Fruit fly (Drosophila melanogaster): ENCODE measurements around the gene CG3225.

Gene CG3225

DNA sequence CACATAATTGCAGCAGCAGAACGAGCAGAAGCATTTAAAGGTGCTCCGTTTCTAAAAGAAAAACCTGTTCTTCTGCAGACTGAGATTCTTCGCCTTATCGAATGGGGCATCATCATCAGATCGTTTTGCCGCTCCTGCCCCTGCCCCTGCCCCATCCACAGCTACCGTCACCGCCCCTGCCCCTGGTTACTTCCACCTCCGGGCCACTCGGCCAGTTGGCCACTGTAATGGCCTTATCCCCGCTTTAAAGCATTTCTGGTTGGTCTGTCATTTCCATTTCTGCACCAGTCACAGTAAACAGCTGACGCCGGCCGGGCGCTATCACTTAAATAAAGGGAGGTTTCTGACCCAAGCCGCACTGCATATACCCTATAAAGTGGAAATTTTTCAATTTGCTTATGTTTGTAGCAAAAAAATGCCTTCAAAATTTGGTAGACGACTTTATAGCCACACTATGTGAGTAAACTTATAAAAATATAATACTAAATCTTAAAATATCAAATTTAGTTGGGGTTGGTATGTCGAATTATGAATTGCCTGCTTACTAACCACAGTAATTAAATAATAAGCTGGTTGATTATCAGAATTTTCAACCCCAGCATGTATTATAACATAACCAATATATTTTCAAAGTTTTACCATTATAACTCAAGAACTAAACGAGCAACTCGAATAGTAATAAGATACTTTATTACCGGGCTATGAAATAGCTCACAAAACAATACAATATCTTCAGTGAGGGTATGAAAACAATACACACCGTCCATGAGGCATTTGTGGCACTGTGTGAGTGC is 7.2 kb downstream of the CG3225 start (continued):
- TF ChIP-seq gsb (GFP tag; IDR thresholded peaks at IDR 0.05), result no peak
- peak; percentile 56 for TF ChIP-seq HHEX (GFP tag; optimal IDR thresholded peaks at IDR 0.05)
- TF ChIP-seq ATbp (GFP tag; optimal IDR thresholded peaks at IDR 0.05), result peak; percentile 60
- TF ChIP-seq lilli (GFP tag; optimal IDR thresholded peaks at IDR 0.05), result peak; percentile 60
- no peak for TF ChIP-seq pros (GFP tag; optimal IDR thresholded peaks at IDR 0.05)
- TF ChIP-seq Rx (GFP tag; IDR thresholded peaks at IDR 0.05), result no peak
- TF ChIP-seq ato (GFP tag; IDR thresholded peaks at IDR 0.05; ENCODE audit: partially characterized antibody), result no peak
- no peak for TF ChIP-seq NC2α (GFP tag; optimal IDR thresholded peaks at IDR 0.05)
- TF ChIP-seq Rfx (GFP tag; IDR thresholded peaks at IDR 0.05), result peak; percentile 58
- peak; percentile 67 for TF ChIP-seq Ssrp (tag; optimal IDR thresholded peaks at IDR 0.05)
- TF ChIP-seq eve (GFP tag; optimal IDR thresholded peaks at IDR 0.05), result no peak
- TF ChIP-seq CG2875 (GFP tag; optimal IDR thresholded peaks at IDR 0.05), result peak; percentile 57
- TF ChIP-seq Scr (GFP tag; IDR thresholded peaks at IDR 0.05; ENCODE audit: partially characterized antibody), result no peak
- no peak for TF ChIP-seq CG4730 (GFP tag; IDR thresholded peaks at IDR 0.05)
- TF ChIP-seq Chrac-16 (GFP tag; optimal IDR thresholded peaks at IDR 0.05), result peak; percentile 75
- TF ChIP-seq CG17829 (tag; optimal IDR thresholded peaks at IDR 0.05), result peak; percentile 35
- TF ChIP-seq CG7372 (GFP tag; IDR thresholded peaks at IDR 0.05), result no peak
- TF ChIP-seq MESR4 (GFP tag; optimal IDR thresholded peaks at IDR 0.05), result no peak
- peak; percentile 28 for TF ChIP-seq Mad (GFP tag; optimal IDR thresholded peaks at IDR 0.05)

DNA sequence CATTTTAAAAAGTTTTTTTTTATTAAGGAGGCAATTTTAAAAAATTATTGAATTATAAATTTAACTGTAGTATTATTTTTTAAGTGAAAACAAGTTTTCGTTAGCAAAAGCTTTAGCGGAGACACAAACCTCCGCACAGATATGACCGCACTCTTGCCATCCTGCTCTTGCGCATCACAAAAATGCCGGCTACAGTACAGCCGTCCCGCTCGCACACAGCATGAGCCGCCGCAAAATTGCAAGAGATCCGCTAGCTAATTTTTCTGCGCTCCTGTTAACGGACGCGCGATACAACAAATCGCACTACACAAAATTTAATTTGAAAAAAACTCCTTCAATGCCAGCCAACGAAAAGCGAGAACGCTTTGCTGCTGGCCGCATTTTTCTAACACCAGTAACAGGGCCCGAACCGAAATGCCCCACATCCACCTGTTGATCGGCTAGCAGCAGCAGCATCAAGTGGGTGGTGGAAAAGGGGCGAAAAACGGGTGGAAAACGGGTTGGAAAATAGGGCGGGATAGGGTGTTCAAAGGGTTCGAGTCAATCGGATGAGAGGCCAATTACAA is 7.9 kb downstream of the CG3225 start:
- TF ChIP-seq CG12744 (GFP tag; optimal IDR thresholded peaks at IDR 0.05) (peak; percentile 37), ash1 (GFP tag; optimal IDR thresholded peaks at IDR 0.05) (no peak), Trl (optimal IDR thresholded peaks at IDR 0.05) (no peak), Trl (GFP tag; optimal IDR thresholded peaks at IDR 0.05) (no peak), dmrt11E (tag; optimal IDR thresholded peaks at IDR 0.05) (peak; percentile 46), Dip2 (GFP tag; IDR thresholded peaks at IDR 0.05) (no peak), klu (GFP tag; IDR thresholded peaks at IDR 0.05) (no peak), pho (GFP tag; optimal IDR thresholded peaks at IDR 0.05) (no peak), CG42726 (GFP tag; IDR thresholded peaks at IDR 0.05; ENCODE audit: partially characterized antibody) (peak; percentile 74), sim (GFP tag; IDR thresholded peaks at IDR 0.05) (no peak), CG2202 (tag; optimal IDR thresholded peaks at IDR 0.05) (peak; percentile 10), CG7928 (GFP tag; optimal IDR thresholded peaks at IDR 0.05) (no peak), CG31388 (GFP tag; optimal IDR thresholded peaks at IDR 0.05) (no peak), hb (GFP tag; IDR thresholded peaks at IDR 0.05; ENCODE audit: partially characterized antibody) (no peak), wdn (GFP tag; IDR thresholded peaks at IDR 0.05) (no peak), CG15514 (GFP tag; optimal IDR thresholded peaks at IDR 0.05) (peak; percentile 48), CG18262 (tag; optimal IDR thresholded peaks at IDR 0.05) (peak; percentile 34), Meics (GFP tag; optimal IDR thresholded peaks at IDR 0.05) (peak; percentile 21), ems (GFP tag; optimal IDR thresholded peaks at IDR 0.05) (peak; percentile 23), CG15696 (tag; optimal IDR thresholded peaks at IDR 0.05) (no peak), Ssrp (tag; optimal IDR thresholded peaks at IDR 0.05) (peak; percentile 25), Hr78 (GFP tag; optimal IDR thresholded peaks at IDR 0.05) (no peak), pzg (GFP tag; optimal IDR thresholded peaks at IDR 0.05) (peak; percentile 49), z (GFP tag; IDR thresholded peaks at IDR 0.05) (peak; percentile 53; the same call in 1 of the 3 replicates), CG34224 (GFP tag; IDR thresholded peaks at IDR 0.05; ENCODE audit: partially characterized antibody) (peak; percentile 40), CG17802 (tag; optimal IDR thresholded peaks at IDR 0.05) (peak; percentile 15), CG7786 (GFP tag; optimal IDR thresholded peaks at IDR 0.05) (no peak), CG10462 (GFP tag; optimal IDR thresholded peaks at IDR 0.05) (no peak), lola (GFP tag; optimal IDR thresholded peaks at IDR 0.05) (no peak), CG5953 (GFP tag; IDR thresholded peaks at IDR 0.05) (no peak)

All from whole organism, embryonic.